Fruit fly (Drosophila melanogaster) whole organism, embryonic: Measurements from ENCODE around the gene CG12253.
A peak's percentile ranks its signal among the peaks of the same experiment; 100 is the strongest.

Source experiments
- BEAF-32 ChIP-seq: fragments of 200-800 bp; sonication (Bioruptor generic); optimal IDR thresholded peaks from 3 replicates; lab custom pipeline; 2017; ENCODE audit warnings: missing biosample characterization, missing genetic modification characterization, mild to moderate bottlenecking, moderate library complexity, missing genetic modification reagents
- CG12391 ChIP-seq: fragments of 200-800 bp; sonication (Bioruptor generic); optimal IDR thresholded peaks from 3 replicates; lab custom pipeline; 2018; ENCODE audit warnings: missing biosample characterization, mild to moderate bottlenecking, missing genetic modification characterization, moderate library complexity
- CG14710 ChIP-seq: fragments of 200-800 bp; sonication (Bioruptor generic); optimal IDR thresholded peaks from 3 replicates; lab custom pipeline; 2019; ENCODE audit warnings: missing biosample characterization, mild to moderate bottlenecking, missing genetic modification characterization, moderate library complexity
- CG15514 ChIP-seq: fragments of 200-800 bp; sonication (Bioruptor generic); optimal IDR thresholded peaks from 3 replicates; lab custom pipeline; 2017; ENCODE audit warnings: missing biosample characterization, missing genetic modification characterization, mild to moderate bottlenecking, moderate library complexity, missing genetic modification reagents
- CG15696 ChIP-seq: fragments of 200-800 bp; sonication (Bioruptor generic); optimal IDR thresholded peaks from 2 replicates; lab custom pipeline; 2019; ENCODE audit warnings: missing biosample characterization, mild to moderate bottlenecking, missing genetic modification characterization, moderate library complexity
- CG17829 ChIP-seq: fragments of 200-800 bp; optimal IDR thresholded peaks from 2 replicates; lab custom pipeline; 2019; ENCODE audit warnings: missing biosample characterization, mild to moderate bottlenecking, missing genetic modification characterization, moderate library complexity
- CG18262 ChIP-seq: fragments of 200-800 bp; optimal IDR thresholded peaks from 3 replicates; lab custom pipeline; 2019; ENCODE audit warnings: missing biosample characterization, mild to moderate bottlenecking, missing genetic modification characterization, moderate library complexity
- CG2712 ChIP-seq: fragments of 200-800 bp; optimal IDR thresholded peaks from 3 replicates; lab custom pipeline; 2019; ENCODE audit warnings: missing biosample characterization, mild to moderate bottlenecking, missing genetic modification characterization, moderate library complexity
- CG3281 ChIP-seq: fragments of 200-800 bp; sonication (Bioruptor generic); optimal IDR thresholded peaks from 3 replicates; lab custom pipeline; 2017; ENCODE audit warnings: missing biosample characterization, mild to moderate bottlenecking, missing genetic modification characterization
- CG34224 ChIP-seq: fragments of 200-800 bp; sonication (Bioruptor generic); IDR thresholded peaks from 3 replicates; pipeline ENCODE4 v1.3.6; 2022; ENCODE audit warnings: missing biosample characterization, missing genetic modification characterization; ENCODE audit not compliant: partially characterized antibody
- CG4617 ChIP-seq: fragments of 200-800 bp; sonication (Bioruptor generic); optimal IDR thresholded peaks from 3 replicates; lab custom pipeline; 2016; ENCODE audit warnings: missing biosample characterization, missing genetic modification characterization, borderline replicate concordance
- CG7928 ChIP-seq: fragments of 200-800 bp; sonication (Bioruptor generic); optimal IDR thresholded peaks from 2 replicates; lab custom pipeline; 2017; ENCODE audit warnings: missing biosample characterization, mild to moderate bottlenecking, missing genetic modification characterization
- CG7987 ChIP-seq: fragments of 200-800 bp; sonication (Bioruptor generic); optimal IDR thresholded peaks from 2 replicates; lab custom pipeline; 2018; ENCODE audit warnings: missing biosample characterization, mild to moderate bottlenecking, missing genetic modification characterization, moderate library complexity
- CG8388 ChIP-seq: fragments of 200-800 bp; sonication (Bioruptor generic); optimal IDR thresholded peaks from 2 replicates; lab custom pipeline; 2019; ENCODE audit warnings: missing biosample characterization, mild to moderate bottlenecking, missing genetic modification characterization, moderate library complexity
- CG8924 ChIP-seq: fragments of 200-800 bp; optimal IDR thresholded peaks from 3 replicates; lab custom pipeline; 2019; ENCODE audit warnings: missing biosample characterization, mild to moderate bottlenecking, missing genetic modification characterization, moderate library complexity
- CoRest ChIP-seq: fragments of 200-800 bp; sonication (Bioruptor generic); optimal IDR thresholded peaks from 3 replicates; lab custom pipeline; 2018; ENCODE audit warnings: missing biosample characterization, mild to moderate bottlenecking, missing genetic modification characterization, moderate library complexity
- Dbx ChIP-seq: fragments of 200-800 bp; sonication (Bioruptor generic); IDR thresholded peaks from 3 replicates; pipeline ENCODE4 v1.3.6; 2022; ENCODE audit warnings: missing biosample characterization, missing genetic modification characterization
- Dref ChIP-seq: fragments of 200-800 bp; sonication (Bioruptor generic); IDR thresholded peaks from 2 replicates; pipeline ENCODE4 v1.3.6; 2022; ENCODE audit warnings: missing biosample characterization, missing genetic modification characterization
- Ets65A ChIP-seq: fragments of 200-800 bp; sonication (Bioruptor generic); peaks from one replicate; lab custom pipeline; 2016; ENCODE audit warnings: missing biosample characterization, missing genetic modification characterization
- HLHmδ ChIP-seq: fragments of 200-800 bp; sonication (Bioruptor generic); optimal IDR thresholded peaks from 2 replicates; lab custom pipeline; 2018; ENCODE audit warnings: missing biosample characterization, mild to moderate bottlenecking, missing genetic modification characterization, moderate library complexity
- Hr78 ChIP-seq, 2 experiments: fragments of 200-800 bp in 1 of 2; fragments of >200 bp in 1 of 2; sonication (Bioruptor generic) in 1 of 2; optimal IDR thresholded peaks; 2 replicates each; lab custom pipeline; 2017 to 2019; ENCODE audit warnings: missing biosample characterization in 2 of 2, missing genetic modification characterization in 2 of 2, mild to moderate bottlenecking in 1 of 2, moderate library complexity in 1 of 2
- MBD-R2 ChIP-seq: fragments of 200-800 bp; sonication (Bioruptor generic); IDR thresholded peaks from 2 replicates; pipeline ENCODE4 v1.3.6; 2022; ENCODE audit warnings: missing biosample characterization, missing genetic modification characterization
- MESR4 ChIP-seq: fragments of 200-800 bp; sonication (Bioruptor generic); optimal IDR thresholded peaks from 2 replicates; lab custom pipeline; 2018; ENCODE audit warnings: missing biosample characterization, mild to moderate bottlenecking, missing genetic modification characterization, moderate library complexity
- Meics ChIP-seq: fragments of 200-800 bp; sonication (Bioruptor generic); optimal IDR thresholded peaks from 2 replicates; lab custom pipeline; 2017; ENCODE audit warnings: missing biosample characterization, mild to moderate bottlenecking, missing genetic modification characterization
- Myb ChIP-seq: fragments of 200-800 bp; sonication (Bioruptor generic); optimal IDR thresholded peaks from 2 replicates; lab custom pipeline; 2016; ENCODE audit warnings: missing biosample characterization, missing genetic modification characterization
- Scr ChIP-seq: fragments of 200-800 bp; sonication (Bioruptor generic); IDR thresholded peaks from 2 replicates; pipeline ENCODE4 v1.3.6; 2022; ENCODE audit warnings: missing biosample characterization, missing genetic modification characterization; ENCODE audit not compliant: partially characterized antibody
- Xrp1 ChIP-seq: fragments of 200-800 bp; sonication (Bioruptor generic); IDR thresholded peaks from 2 replicates; pipeline ENCODE4 v1.3.6; 2022; ENCODE audit warnings: missing biosample characterization, missing genetic modification characterization
- YL-1 ChIP-seq: fragments of 200-800 bp; sonication (Bioruptor generic); optimal IDR thresholded peaks from 3 replicates; lab custom pipeline; 2017; ENCODE audit warnings: missing biosample characterization, mild to moderate bottlenecking, missing genetic modification characterization
- amos ChIP-seq: fragments of 200-800 bp; sonication (Bioruptor generic); IDR thresholded peaks from 2 replicates; pipeline ENCODE4 v1.3.6; 2022; ENCODE audit warnings: missing biosample characterization, missing genetic modification characterization; ENCODE audit not compliant: partially characterized antibody
- bcd ChIP-seq: fragments of 200-800 bp; sonication (Bioruptor generic); optimal IDR thresholded peaks from 2 replicates; lab custom pipeline; 2017; ENCODE audit warnings: missing biosample characterization, mild to moderate bottlenecking, missing genetic modification characterization
- cas ChIP-seq: fragments of 200-800 bp; sonication (Bioruptor generic); IDR thresholded peaks from 2 replicates; pipeline ENCODE4 v1.3.6; 2022; ENCODE audit warnings: missing biosample characterization, missing genetic modification characterization
- chif ChIP-seq, 2 experiments: fragments of 200-800 bp; sonication (Bioruptor generic); optimal IDR thresholded peaks; 3 replicates each; lab custom pipeline; 2016; ENCODE audit warnings: missing biosample characterization in 2 of 2, missing genetic modification characterization in 2 of 2
- chinmo ChIP-seq: fragments of 200-800 bp; sonication (Bioruptor generic); IDR thresholded peaks from 4 replicates; pipeline ENCODE4 v1.3.6; 2022; ENCODE audit warnings: missing biosample characterization, missing genetic modification characterization; ENCODE audit not compliant: partially characterized antibody
- ci ChIP-seq: fragments of 200-800 bp; sonication (Bioruptor generic); IDR thresholded peaks from 3 replicates; pipeline ENCODE4 v1.3.6; 2022; ENCODE audit warnings: missing biosample characterization, missing genetic modification characterization
- corto ChIP-seq: fragments of 200-800 bp; sonication (Bioruptor generic); optimal IDR thresholded peaks from 2 replicates; lab custom pipeline; 2016; ENCODE audit warnings: missing biosample characterization, mild to moderate bottlenecking, missing genetic modification characterization, moderate library complexity
- esg ChIP-seq: fragments of 200-800 bp; sonication (Bioruptor generic); conservative IDR thresholded peaks from 2 replicates; pipeline ENCODE4 v1.3.6; 2022; ENCODE audit warnings: missing biosample characterization, missing genetic modification characterization
- grn ChIP-seq: fragments of 200-800 bp; sonication (Bioruptor generic); optimal IDR thresholded peaks from 3 replicates; lab custom pipeline; 2017; ENCODE audit warnings: missing biosample characterization, missing genetic modification characterization
- nmo ChIP-seq: fragments of 200-800 bp; sonication (Bioruptor generic); optimal IDR thresholded peaks from 2 replicates; lab custom pipeline; 2018; ENCODE audit warnings: missing biosample characterization, mild to moderate bottlenecking, missing genetic modification characterization, moderate library complexity
- onecut ChIP-seq: fragments of 200-800 bp; sonication (Bioruptor generic); IDR thresholded peaks from 2 replicates; pipeline ENCODE4 v1.3.6; 2022; ENCODE audit warnings: missing biosample characterization, missing genetic modification characterization
- prd ChIP-seq, 3 experiments: fragments of >200 bp in 2 of 3; fragments of 200-800 bp in 1 of 3; sonication (Bioruptor generic) in 1 of 3; optimal IDR thresholded peaks in 2 of 3; IDR thresholded peaks in 1 of 3; 2 replicates in 2 of 3; 3 replicates in 1 of 3; pipeline versions ENCODE4 v1.3.6 to Lab custom; 2017 to 2022; ENCODE audit warnings: missing biosample characterization in 1 of 3, missing genetic modification characterization in 1 of 3
- rib ChIP-seq: fragments of 200-800 bp; sonication (Bioruptor generic); IDR thresholded peaks from 2 replicates; pipeline ENCODE4 v1.3.6; 2022; ENCODE audit warnings: missing biosample characterization, missing genetic modification characterization
- row ChIP-seq: fragments of 200-800 bp; sonication (Bioruptor generic); IDR thresholded peaks from 3 replicates; pipeline ENCODE4 v1.3.6; 2022; ENCODE audit warnings: missing biosample characterization, missing genetic modification characterization
- sug ChIP-seq: fragments of 200-800 bp; optimal IDR thresholded peaks from 2 replicates; lab custom pipeline; 2019; ENCODE audit warnings: missing biosample characterization, mild to moderate bottlenecking, missing genetic modification characterization, moderate library complexity
- tna ChIP-seq: fragments of 200-800 bp; sonication (Bioruptor generic); IDR thresholded peaks from 2 replicates; pipeline ENCODE4 v1.3.6; 2022; ENCODE audit warnings: missing biosample characterization, missing genetic modification characterization; ENCODE audit not compliant: partially characterized antibody
- trem ChIP-seq: fragments of 200-800 bp; optimal IDR thresholded peaks from 3 replicates; lab custom pipeline; 2019; ENCODE audit warnings: missing biosample characterization, mild to moderate bottlenecking, missing genetic modification characterization, moderate library complexity

CG12253 gene

dm6 chr2L:10976046-10976863 is 11.4 kb upstream of the CG12253 start, which contains the start of the genes ATPsynG and SCAR (continued):
- peak; percentile 46 for TF ChIP-seq MBD-R2 (GFP tag; lab: Robert Waterston, UW)
- TF ChIP-seq CG8388 (GFP tag; lab: Kevin White, UChicago), result peak; percentile 16
- peak; percentile 22 for TF ChIP-seq CG17829 (tag; lab: Kevin White, UChicago)
- TF ChIP-seq onecut (GFP tag; lab: Robert Waterston, UW), result peak; percentile 95
- TF ChIP-seq CG2712, result peak; percentile 32
- peak; percentile 92 for TF ChIP-seq CG7928 (GFP tag; lab: Kevin White, UChicago)
- TF ChIP-seq nmo (GFP tag; lab: Kevin White, UChicago), result peak; percentile 32
- no peak for TF ChIP-seq CoRest (tag; lab: Kevin White, UChicago)
- no peak for TF ChIP-seq chif (GFP tag; optimal IDR thresholded peaks at IDR 0.05; lab: Kevin White, UChicago)
- TF ChIP-seq Meics (GFP tag; lab: Kevin White, UChicago), result peak; percentile 13
- TF ChIP-seq CG4617, result no peak
- peak; percentile 11 for TF ChIP-seq Myb (GFP tag; lab: Kevin White, UChicago)
- TF ChIP-seq CG8924, result peak; percentile 29
- peak; percentile 56 for TF ChIP-seq Dref
- TF ChIP-seq HLHmδ (GFP tag; lab: Kevin White, UChicago), result no peak
- TF ChIP-seq trem (tag; lab: Kevin White, UChicago), result peak; percentile 30
- TF ChIP-seq Ets65A (GFP tag; lab: Kevin White, UChicago), result peak; percentile 29
- TF ChIP-seq CG18262, result peak; percentile 11
- TF ChIP-seq CG15514 (GFP tag; lab: Kevin White, UChicago), result peak; percentile 1
- peak; percentile 44 for TF ChIP-seq CG12391 (tag; lab: Kevin White, UChicago)
- TF ChIP-seq BEAF-32 (GFP tag; lab: Kevin White, UChicago), result peak; percentile 14
- no peak for TF ChIP-seq tna
- no peak for TF ChIP-seq bcd (GFP tag; lab: Kevin White, UChicago)
- TF ChIP-seq Dbx (GFP tag; lab: Robert Waterston, UW), result peak; percentile 34; the same call in 1 of the 3 replicates
- TF ChIP-seq CG3281 (GFP tag; lab: Kevin White, UChicago), result peak; percentile 98
- peak; percentile 79 for TF ChIP-seq YL-1 (GFP tag; lab: Kevin White, UChicago)
- peak; percentile 94 for TF ChIP-seq MESR4 (GFP tag; lab: Kevin White, UChicago)
- TF ChIP-seq row (GFP tag; lab: Robert Waterston, UW), result peak; percentile 51; the same call in 1 of the 3 replicates
- TF ChIP-seq CG14710 (tag; lab: Kevin White, UChicago), result peak; percentile 47
- TF ChIP-seq esg (GFP tag; lab: Robert Waterston, UW), result no peak
- TF ChIP-seq grn, result no peak

DNA sequence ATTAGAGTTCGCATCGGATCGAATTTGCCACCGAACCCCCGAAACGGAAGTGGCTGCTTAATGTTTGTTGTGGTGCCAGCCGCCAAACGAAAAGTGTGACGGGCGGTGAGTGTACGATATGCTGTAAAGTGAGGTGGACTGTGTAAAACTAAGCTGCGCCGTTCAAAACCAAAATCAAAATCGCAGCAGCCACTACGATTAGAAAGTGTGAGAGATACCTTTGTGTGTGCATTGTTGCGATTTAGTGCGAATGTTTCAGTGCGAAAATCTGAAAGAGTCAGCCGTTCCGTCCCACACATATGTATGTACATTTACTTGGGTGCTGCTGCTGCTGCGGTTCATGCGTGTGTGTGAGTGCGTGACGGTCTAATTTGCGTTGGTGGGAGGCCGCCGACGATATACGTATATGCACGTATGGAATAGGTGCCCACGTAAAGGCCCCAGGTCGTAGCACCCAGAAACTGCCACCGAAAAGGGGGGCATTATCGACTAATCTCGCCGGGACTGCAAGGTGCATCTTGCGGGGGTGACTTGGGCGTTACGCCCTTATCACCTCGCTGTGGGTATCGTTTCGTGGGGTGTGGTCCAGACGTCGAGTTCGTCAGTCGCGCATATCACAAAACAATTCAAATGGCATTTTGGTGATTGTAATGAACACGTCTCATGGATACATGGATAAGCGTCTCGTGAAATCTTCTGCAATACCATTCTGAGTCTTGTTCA is 10.6 kb upstream of the CG12253 start:
- TF ChIP-seq Hr78 (GFP tag; optimal IDR thresholded peaks at IDR 0.05; lab: Kevin White, UChicago) (peak in 1 of 2 experiments; percentile 22), Xrp1 (0 out of 2 replicates have a peak, but pooled peaks have one; percentile 15), corto (GFP tag; lab: Kevin White, UChicago) (no peak), CG7987 (GFP tag; lab: Kevin White, UChicago) (peak; percentile 21), rib (GFP tag; lab: Robert Waterston, UW) (0 out of 2 replicates have a peak, but pooled peaks have one; percentile 18), Scr (GFP tag; lab: Robert Waterston, UW) (0 out of 2 replicates have a peak, but pooled peaks have one; percentile 22), cas (GFP tag; lab: Robert Waterston, UW) (no peak), CG15696 (tag; lab: Kevin White, UChicago) (no peak), amos (GFP tag; lab: Robert Waterston, UW) (no peak), chinmo (GFP tag; lab: Robert Waterston, UW) (0 out of 4 replicates have a peak, but pooled peaks have one; percentile 40), CG34224 (GFP tag; lab: Robert Waterston, UW) (0 out of 3 replicates have a peak, but pooled peaks have one; percentile 10), sug (tag; lab: Kevin White, UChicago) (peak; percentile 27), prd (optimal IDR thresholded peaks at IDR 0.05; lab: Kevin White, UChicago) (no peak), prd (GFP tag; IDR thresholded peaks at IDR 0.05; lab: Robert Waterston, UW) (peak; percentile 23; the same call in 1 of the 3 replicates), ci (GFP tag; lab: Robert Waterston, UW) (peak; percentile 59; the same call in 2 of the 3 replicates), tna (0 out of 2 replicates have a peak, but pooled peaks have one; percentile 8)
